Worm (Caenorhabditis elegans): ENCODE measurements around the gene faxc-1.

faxc-1 gene

ce11 chrII:12266797-12267196 is 2.8 kb downstream of the faxc-1 start:
- TF ChIP-seq nhr-90 (tag; optimal IDR thresholded peaks at IDR 0.05): no peak
- TF ChIP-seq nhr-120 (GFP tag; IDR thresholded peaks at IDR 0.05): no peak
- no peak for TF ChIP-seq Y67H2A.10 (GFP tag; conservative IDR thresholded peaks at IDR 0.05)
- no peak for TF ChIP-seq dox-1 (GFP tag; IDR thresholded peaks at IDR 0.05)
- no peak for TF ChIP-seq mes-4 (tag; optimal IDR thresholded peaks at IDR 0.05)
- TF ChIP-seq F55B11.4 (tag; optimal IDR thresholded peaks at IDR 0.05; ENCODE audit: borderline replicate concordance, insufficient read depth): no peak
- TF ChIP-seq hsf-1 (GFP tag; IDR thresholded peaks at IDR 0.05): no peak
- TF ChIP-seq madf-3 (GFP tag; IDR thresholded peaks at IDR 0.05): no peak
- TF ChIP-seq dpff-1 (tag; optimal IDR thresholded peaks at IDR 0.05): no peak

ce11 chrII:12268857-12269256 is 4.9 kb downstream of the faxc-1 start:
- TF ChIP-seq egrh-3 (GFP tag; IDR thresholded peaks at IDR 0.05) (peak; percentile 86; the same call in 1 of the 2 replicates), F57C9.4 (tag; optimal IDR thresholded peaks at IDR 0.05) (no peak), F49E8.2 (tag; optimal IDR thresholded peaks at IDR 0.05; ENCODE audit: insufficient read depth) (no peak), ceh-58 (GFP tag; IDR thresholded peaks at IDR 0.05) (no peak)

- TF ChIP-seq attf-3 (GFP tag; conservative IDR thresholded peaks at IDR 0.05) (no peak), zfh-2 (GFP tag; conservative IDR thresholded peaks at IDR 0.05) (no peak), dpff-1 (tag; optimal IDR thresholded peaks at IDR 0.05) (no peak), B0035.1 (tag; optimal IDR thresholded peaks at IDR 0.05) (no peak), repo-1 (tag; optimal IDR thresholded peaks at IDR 0.05) (no peak), nhr-27 (tag; optimal IDR thresholded peaks at IDR 0.05) (no peak), nhr-80 (tag; optimal IDR thresholded peaks at IDR 0.05) (no peak), T07F8.4 (tag; optimal IDR thresholded peaks at IDR 0.05) (no peak), ZK185.1 (tag; optimal IDR thresholded peaks at IDR 0.05; ENCODE audit: poor library complexity, severe bottlenecking) (no peak), ets-4 (GFP tag; optimal IDR thresholded peaks at IDR 0.05) (no peak), mes-4 (tag; optimal IDR thresholded peaks at IDR 0.05) (no peak), hlh-12 (tag; optimal IDR thresholded peaks at IDR 0.05) (no peak)
These were observed 11.0 kb downstream of the faxc-1 start, which contains the start of gene Y57A10A.27 for ce11 chrII:12274944-12275343. Y57A10A.27 (minus strand) TSS chrII:12275044.

- TF ChIP-seq Y67H2A.10 (GFP tag; conservative IDR thresholded peaks at IDR 0.05): no peak
- TF ChIP-seq zfh-2 (GFP tag; conservative IDR thresholded peaks at IDR 0.05): peak; percentile 74
- TF ChIP-seq pha-4 (tag; optimal IDR thresholded peaks at IDR 0.05): no peak
These were observed 14.6 kb downstream of the faxc-1 start for ce11 chrII:12278602-12279001.

ce11 chrII:12279259-12279658 is 15.3 kb downstream of the faxc-1 start, which contains the start of the genes tric-1B.2 and Y57A10A.29:
tric-1B.2 (minus strand) TSS chrII:12279387.
Y57A10A.29 (plus strand) TSS chrII:12279561.
- TF ChIP-seq akir-1 (GFP tag; optimal IDR thresholded peaks at IDR 0.05): no peak
- TF ChIP-seq F37B4.10 (GFP tag; IDR thresholded peaks at IDR 0.05): no peak
- TF ChIP-seq bed-1 (GFP tag; IDR thresholded peaks at IDR 0.05): no peak
- TF ChIP-seq aptf-2 (GFP tag; conservative IDR thresholded peaks at IDR 0.05): no peak
- TF ChIP-seq attf-3 (GFP tag; conservative IDR thresholded peaks at IDR 0.05): peak; percentile 90

ce11 chrII:12280360-12280759 is 16.4 kb downstream of the faxc-1 start, which contains the start of gene ife-5:
ife-5 (plus strand) TSS chrII:12280660.
- TF ChIP-seq F57C9.4 (tag; optimal IDR thresholded peaks at IDR 0.05) (no peak), attf-3 (GFP tag; conservative IDR thresholded peaks at IDR 0.05) (0 out of 2 replicates have a peak, but pooled peaks have one; percentile 17)

ce11 chrII:12284045-12284444 is 20.1 kb downstream of the faxc-1 start:
- TF ChIP-seq lir-1 (GFP tag; conservative IDR thresholded peaks at IDR 0.05) (no peak), madf-6 (GFP tag; IDR thresholded peaks at IDR 0.05) (peak; percentile 97), sdz-38 (tag; optimal IDR thresholded peaks at IDR 0.05) (no peak), mes-4 (tag; optimal IDR thresholded peaks at IDR 0.05) (no peak), D2030.7 (GFP tag; IDR thresholded peaks at IDR 0.05) (peak; percentile 92), Y95B8A.8 (GFP tag; IDR thresholded peaks at IDR 0.05) (peak; percentile 63; the same call in 1 of the 2 replicates), fkh-3 (tag; optimal IDR thresholded peaks at IDR 0.05) (no peak), xnd-1 (tag; optimal IDR thresholded peaks at IDR 0.05) (peak; percentile 90), dox-1 (GFP tag; IDR thresholded peaks at IDR 0.05) (no peak), tbp1 (GFP tag; optimal IDR thresholded peaks at IDR 0.05) (peak; percentile 36), ekl-4 (GFP tag; IDR thresholded peaks at IDR 0.05) (0 out of 2 replicates have a peak, but pooled peaks have one; percentile 29), nhr-27 (tag; optimal IDR thresholded peaks at IDR 0.05) (no peak), attf-3 (GFP tag; conservative IDR thresholded peaks at IDR 0.05) (peak; percentile 80), hlh-12 (tag; optimal IDR thresholded peaks at IDR 0.05) (no peak), ceh-58 (GFP tag; IDR thresholded peaks at IDR 0.05) (no peak)
